Fruit fly (Drosophila melanogaster): Measurements from ENCODE around the gene Ipk2.

dm6 chr2L:608143-608542 is 34.1 kb upstream of the Ipk2 start:
- TF ChIP-seq bbx (GFP tag; IDR thresholded peaks at IDR 0.05; ENCODE audit: partially characterized antibody) (no peak), dmrt99B (tag; optimal IDR thresholded peaks at IDR 0.05) (no peak), CG7745 (tag; optimal IDR thresholded peaks at IDR 0.05) (no peak)

Data from whole organism, embryonic.